Worm (Caenorhabditis elegans) whole organism, mixed stage, embryonic: ENCODE results near the gene gcn-2.

Experiments used
- ceh-43 ChIP-seq: fragments of 200-800 bp; sonication (Bioruptor generic); optimal IDR thresholded peaks from 2 replicates; lab custom pipeline; 2018; ENCODE audit warnings: mild to moderate bottlenecking, missing genetic modification characterization, moderate library complexity, missing compliant biosample characterization
- elt-1 ChIP-seq: sonication (generic microtip); optimal IDR thresholded peaks from 2 replicates; lab custom pipeline; 2017; ENCODE audit warnings: missing genetic modification characterization, mild to moderate bottlenecking, missing compliant biosample characterization, antibody characterized with exemption, moderate library complexity, borderline replicate concordance; ENCODE audit not compliant: insufficient read depth
- mep-1 ChIP-seq: fragments of 150-350 bp; optimal IDR thresholded peaks from 2 replicates; lab custom pipeline; 2017; ENCODE audit warnings: missing biosample characterization, missing genetic modification reagents, missing genetic modification characterization, inconsistent platforms
- nhr-76 ChIP-seq: sonication (generic microtip); optimal IDR thresholded peaks from 2 replicates; lab custom pipeline; 2017; ENCODE audit warnings: missing biosample characterization, missing genetic modification characterization
- pha-4 ChIP-seq: fragments of 150-350 bp; optimal IDR thresholded peaks from 2 replicates; lab custom pipeline; 2018; ENCODE audit warnings: missing biosample characterization, missing genetic modification reagents, missing genetic modification characterization
- unc-62 ChIP-seq: fragments of 150-350 bp; optimal IDR thresholded peaks from 2 replicates; lab custom pipeline; 2014; ENCODE audit warnings: missing biosample characterization, missing genetic modification reagents, missing genetic modification characterization

ce11 chrII:13139573-13139972 lies 55.6 kb downstream of the gcn-2 start:
- TF ChIP-seq nhr-76 (tag; lab: Kevin White, UChicago) (no peak), unc-62 (GFP tag; lab: Kevin White, UChicago) (no peak), elt-1 (tag; lab: Kevin White, UChicago) (no peak), ceh-43 (GFP tag; lab: Kevin White, UChicago) (no peak), mep-1 (tag; lab: Kevin White, UChicago) (no peak), pha-4 (tag; lab: Kevin White, UChicago) (no peak)
